Fruit fly (Drosophila melanogaster): ENCODE measurements around the gene CG7992.
A peak's percentile ranks its signal among the peaks of the same experiment; 100 is the strongest.

Gene CG7992

dm6 chrX:19224580-19225303, 22.3 kb downstream of the CG7992 start (continued):
- TF ChIP-seq CG17385 (GFP tag; optimal IDR thresholded peaks at IDR 0.05) = peak; percentile 38
- TF ChIP-seq fd96Cb (tag; optimal IDR thresholded peaks at IDR 0.05) = peak; percentile 53
- peak in 1 of 3 experiments; percentile 61 for TF ChIP-seq lola (GFP tag; optimal IDR thresholded peaks at IDR 0.05)
- peak; percentile 67 for TF ChIP-seq CG2712 (tag; optimal IDR thresholded peaks at IDR 0.05)
- TF ChIP-seq Ssrp (tag; optimal IDR thresholded peaks at IDR 0.05) = peak; percentile 52
- peak; percentile 51 for TF ChIP-seq CG18619 (GFP tag; optimal IDR thresholded peaks at IDR 0.05)
- peak; percentile 22 for TF ChIP-seq az2 (GFP tag; optimal IDR thresholded peaks at IDR 0.05)
- peak; percentile 38 for TF ChIP-seq CG13424 (tag; optimal IDR thresholded peaks at IDR 0.05)
- peak; percentile 80 for TF ChIP-seq CG18262 (tag; optimal IDR thresholded peaks at IDR 0.05)
- no peak for TF ChIP-seq CG7372 (GFP tag; IDR thresholded peaks at IDR 0.05)
- TF ChIP-seq CG12659 (GFP tag; optimal IDR thresholded peaks at IDR 0.05) = peak; percentile 44
- peak; percentile 20 for TF ChIP-seq lab (GFP tag; optimal IDR thresholded peaks at IDR 0.05)
- no peak for TF ChIP-seq gcm2 (GFP tag; optimal IDR thresholded peaks at IDR 0.05)
- peak; percentile 72 for TF ChIP-seq Sox100B (GFP tag; optimal IDR thresholded peaks at IDR 0.05)
- TF ChIP-seq tin (GFP tag; optimal IDR thresholded peaks at IDR 0.05) = peak; percentile 5
- TF ChIP-seq z (GFP tag; IDR thresholded peaks at IDR 0.05) = no peak
- peak; percentile 30; the same call in 1 of the 3 replicates for TF ChIP-seq row (GFP tag; IDR thresholded peaks at IDR 0.05)
- 0 out of 2 replicates have a peak, but pooled peaks have one; percentile 13 for TF ChIP-seq slbo (GFP tag; IDR thresholded peaks at IDR 0.05)
- peak; percentile 3 for TF ChIP-seq gsb-n (tag; optimal IDR thresholded peaks at IDR 0.05)
- peak; percentile 53 for TF ChIP-seq CG12391 (tag; optimal IDR thresholded peaks at IDR 0.05)
- TF ChIP-seq CG14050 (GFP tag; IDR thresholded peaks at IDR 0.05) = no peak
- peak; percentile 28 for TF ChIP-seq Hmr (GFP tag; optimal IDR thresholded peaks at IDR 0.05)
- peak; percentile 73; the same call in 1 of the 2 replicates for TF ChIP-seq CG31441 (GFP tag; IDR thresholded peaks at IDR 0.05)
- peak; percentile 56 for TF ChIP-seq grau (tag; optimal IDR thresholded peaks at IDR 0.05)
- peak; percentile 42; the same call in 1 of the 2 replicates for TF ChIP-seq CG6689 (GFP tag; IDR thresholded peaks at IDR 0.05)
- TF ChIP-seq HmgD (GFP tag; optimal IDR thresholded peaks at IDR 0.05) = no peak
- peak; percentile 46 for TF ChIP-seq sens (GFP tag)
- TF ChIP-seq PHDP (tag; optimal IDR thresholded peaks at IDR 0.05) = peak; percentile 38
- no peak for TF ChIP-seq D (optimal IDR thresholded peaks at IDR 0.05)
- TF ChIP-seq D (GFP tag; optimal IDR thresholded peaks at IDR 0.05) = peak; percentile 53
- TF ChIP-seq Nf-YB (GFP tag; optimal IDR thresholded peaks at IDR 0.05) = peak; percentile 5
- peak; percentile 56 for TF ChIP-seq CG4424 (GFP tag; optimal IDR thresholded peaks at IDR 0.05)
- peak; percentile 63 for TF ChIP-seq CoRest (tag; optimal IDR thresholded peaks at IDR 0.05)
- peak; percentile 65 for TF ChIP-seq CG9727 (GFP tag; optimal IDR thresholded peaks at IDR 0.05)
- TF ChIP-seq amos (GFP tag; IDR thresholded peaks at IDR 0.05; ENCODE audit: partially characterized antibody) = no peak
- TF ChIP-seq Lpt (GFP tag; optimal IDR thresholded peaks at IDR 0.05) = no peak
- no peak for TF ChIP-seq usp (GFP tag; optimal IDR thresholded peaks at IDR 0.05)
- peak; percentile 37 for TF ChIP-seq Hr3 (GFP tag; optimal IDR thresholded peaks at IDR 0.05)
- no peak for TF ChIP-seq ab (GFP tag; optimal IDR thresholded peaks at IDR 0.05)
- no peak for TF ChIP-seq Vsx1 (GFP tag; optimal IDR thresholded peaks at IDR 0.05)
- peak; percentile 91 for TF ChIP-seq Blimp-1 (GFP tag; optimal IDR thresholded peaks at IDR 0.05)
- TF ChIP-seq oc (tag; optimal IDR thresholded peaks at IDR 0.05) = peak; percentile 12
- TF ChIP-seq NK7.1 (GFP tag; optimal IDR thresholded peaks at IDR 0.05) = no peak
- peak; percentile 70 for TF ChIP-seq phol (tag; optimal IDR thresholded peaks at IDR 0.05)
- TF ChIP-seq CG30403 (GFP tag; optimal IDR thresholded peaks at IDR 0.05) = peak; percentile 53
- peak; percentile 75 for TF ChIP-seq gem (tag; optimal IDR thresholded peaks at IDR 0.05)
- peak; percentile 76 for TF ChIP-seq CG7556 (GFP tag; optimal IDR thresholded peaks at IDR 0.05)
- peak; percentile 89 for TF ChIP-seq CG17361 (GFP tag; IDR thresholded peaks at IDR 0.05)
- TF ChIP-seq gcm (GFP tag; optimal IDR thresholded peaks at IDR 0.05) = peak; percentile 8
